Fruit fly (Drosophila melanogaster): Measurements from ENCODE around the gene Fip1.

The Fip1 gene

dm6 chr3R:4478220-4479037 is 6.4 kb upstream of the Fip1 start (continued):
- TF ChIP-seq usp (GFP tag; optimal IDR thresholded peaks at IDR 0.05) (no peak), Hr78 (GFP tag; optimal IDR thresholded peaks at IDR 0.05) (no peak), Sp1 (GFP tag; optimal IDR thresholded peaks at IDR 0.05) (peak; percentile 71), brk (GFP tag; optimal IDR thresholded peaks at IDR 0.05) (peak; percentile 78), h (GFP tag; optimal IDR thresholded peaks at IDR 0.05) (peak; percentile 91), woc (GFP tag; optimal IDR thresholded peaks at IDR 0.05) (peak; percentile 60), lola (GFP tag; optimal IDR thresholded peaks at IDR 0.05) (no peak)

- TF ChIP-seq psq (GFP tag; optimal IDR thresholded peaks at IDR 0.05) (no peak), foxo (GFP tag; optimal IDR thresholded peaks at IDR 0.05) (no peak), sv (GFP tag; optimal IDR thresholded peaks at IDR 0.05) (no peak), Vsx2 (GFP tag; optimal IDR thresholded peaks at IDR 0.05; ENCODE audit: partially characterized antibody) (no peak), woc (GFP tag; optimal IDR thresholded peaks at IDR 0.05) (peak; percentile 83), dmrt93B (GFP tag; optimal IDR thresholded peaks at IDR 0.05) (no peak), CG9705 (GFP tag; optimal IDR thresholded peaks at IDR 0.05) (no peak), Dfd (GFP tag; optimal IDR thresholded peaks at IDR 0.05) (no peak), pan (optimal IDR thresholded peaks at IDR 0.05) (no peak), brk (GFP tag; optimal IDR thresholded peaks at IDR 0.05) (peak; percentile 28), Myc (optimal IDR thresholded peaks at IDR 0.05) (peak; percentile 100), HLH106 (tag; optimal IDR thresholded peaks at IDR 0.05) (peak; percentile 13), dl (GFP tag; optimal IDR thresholded peaks at IDR 0.05; ENCODE audit: insufficient read depth in 1 of 2, partially characterized antibody in 2 of 2) (no peak), sage (GFP tag; optimal IDR thresholded peaks at IDR 0.05) (peak; percentile 1)
Measured at dm6 chr3R:4479038-4479988, 5.5 kb upstream of the Fip1 start, which contains the start of gene CG31523. TSS of gene CG31523 (minus strand) at chr3R:4479207.

- TF ChIP-seq tai (GFP tag; optimal IDR thresholded peaks at IDR 0.05) = no peak
- no peak for TF ChIP-seq h (GFP tag; optimal IDR thresholded peaks at IDR 0.05)
- TF ChIP-seq dmrt93B (GFP tag; optimal IDR thresholded peaks at IDR 0.05) = no peak
- no peak for TF ChIP-seq foxo (GFP tag; optimal IDR thresholded peaks at IDR 0.05)
- TF ChIP-seq woc (GFP tag; optimal IDR thresholded peaks at IDR 0.05) = no peak
- TF ChIP-seq Hr83 (GFP tag; optimal IDR thresholded peaks at IDR 0.05; ENCODE audit: poor library complexity, severe bottlenecking) = no peak
- no peak for TF ChIP-seq lola (GFP tag; optimal IDR thresholded peaks at IDR 0.05)
Measured at dm6 chr3R:4480512-4480911, 4.3 kb upstream of the Fip1 start, which contains the start of gene sac. TSS of gene sac (plus strand) at chr3R:4480812.

dm6 chr3R:4506265-4506664 is 21.5 kb downstream of the Fip1 start, which contains the start of gene CG34425:
TSS of gene CG34425 (minus strand) at chr3R:4506365.
- no peak for TF ChIP-seq tai (GFP tag; optimal IDR thresholded peaks at IDR 0.05)
- no peak for TF ChIP-seq Vsx2 (GFP tag; optimal IDR thresholded peaks at IDR 0.05; ENCODE audit: partially characterized antibody)
- TF ChIP-seq CG32264 (GFP tag; optimal IDR thresholded peaks at IDR 0.05) = no peak
- no peak for TF ChIP-seq CG9705 (GFP tag; optimal IDR thresholded peaks at IDR 0.05)
- TF ChIP-seq N (GFP tag; optimal IDR thresholded peaks at IDR 0.05) = no peak
- no peak for TF ChIP-seq jim (GFP tag; optimal IDR thresholded peaks at IDR 0.05)
- TF ChIP-seq Jra (GFP tag; optimal IDR thresholded peaks at IDR 0.05) = no peak
- TF ChIP-seq dsf (GFP tag; optimal IDR thresholded peaks at IDR 0.05; ENCODE audit: borderline replicate concordance) = no peak
- no peak for TF ChIP-seq rgr (GFP tag; optimal IDR thresholded peaks at IDR 0.05)
- no peak for TF ChIP-seq Rel (GFP tag; optimal IDR thresholded peaks at IDR 0.05)
- TF ChIP-seq Rel (tag; optimal IDR thresholded peaks at IDR 0.05) = no peak
- TF ChIP-seq Abd-B (GFP tag; optimal IDR thresholded peaks at IDR 0.05) = no peak
- TF ChIP-seq dl (GFP tag; optimal IDR thresholded peaks at IDR 0.05; ENCODE audit: insufficient read depth in 1 of 2, partially characterized antibody in 2 of 2) = no peak

All from whole organism, wandering third instar larva.